Worm (Caenorhabditis elegans) whole organism, L3 larva: Measurements from ENCODE around the gene let-721.

Experiments
- fos-1 ChIP-seq: fragments of 150-350 bp; optimal IDR thresholded peaks from 2 replicates; lab custom pipeline; 2014; ENCODE audit warnings: missing biosample characterization, missing genetic modification characterization
- mdl-1 ChIP-seq: fragments of 150-350 bp; optimal IDR thresholded peaks from 2 replicates; lab custom pipeline; 2014; ENCODE audit warnings: missing biosample characterization, missing genetic modification characterization
- nfya-1 ChIP-seq: sonication (generic microtip); optimal IDR thresholded peaks from 2 replicates; lab custom pipeline; 2017; ENCODE audit warnings: missing genetic modification characterization, mild to moderate bottlenecking, missing compliant biosample characterization, antibody characterized with exemption, moderate library complexity; ENCODE audit not compliant: insufficient read depth
- nhr-11 ChIP-seq: fragments of 150-350 bp; optimal IDR thresholded peaks from 2 replicates; lab custom pipeline; 2014; ENCODE audit warnings: missing biosample characterization, missing genetic modification characterization
- nhr-237 ChIP-seq: fragments of 150-350 bp; optimal IDR thresholded peaks from 2 replicates; lab custom pipeline; 2014; ENCODE audit warnings: missing biosample characterization, missing genetic modification characterization
- nhr-76 ChIP-seq: fragments of 150-350 bp; sonication (generic microtip); optimal IDR thresholded peaks from 5 replicates; lab custom pipeline; 2014; ENCODE audit warnings: missing biosample characterization, missing genetic modification characterization
- nhr-77 ChIP-seq: fragments of 150-350 bp; optimal IDR thresholded peaks from 2 replicates; lab custom pipeline; 2014; ENCODE audit warnings: missing biosample characterization, missing genetic modification characterization
- pha-4 ChIP-seq: fragments of 150-350 bp; optimal IDR thresholded peaks from 2 replicates; lab custom pipeline; 2014; ENCODE audit warnings: missing biosample characterization, missing genetic modification reagents, missing genetic modification characterization
- unc-39 ChIP-seq: sonication (generic microtip); optimal IDR thresholded peaks from 4 replicates; lab custom pipeline; 2017; ENCODE audit warnings: missing biosample characterization, missing genetic modification characterization
- ztf-11 ChIP-seq: fragments of 150-350 bp; optimal IDR thresholded peaks from 2 replicates; lab custom pipeline; 2014; ENCODE audit warnings: missing biosample characterization, missing genetic modification characterization
- ztf-4 ChIP-seq: fragments of 150-350 bp; optimal IDR thresholded peaks from 2 replicates; lab custom pipeline; 2014; ENCODE audit warnings: missing biosample characterization, missing genetic modification characterization

DNA sequence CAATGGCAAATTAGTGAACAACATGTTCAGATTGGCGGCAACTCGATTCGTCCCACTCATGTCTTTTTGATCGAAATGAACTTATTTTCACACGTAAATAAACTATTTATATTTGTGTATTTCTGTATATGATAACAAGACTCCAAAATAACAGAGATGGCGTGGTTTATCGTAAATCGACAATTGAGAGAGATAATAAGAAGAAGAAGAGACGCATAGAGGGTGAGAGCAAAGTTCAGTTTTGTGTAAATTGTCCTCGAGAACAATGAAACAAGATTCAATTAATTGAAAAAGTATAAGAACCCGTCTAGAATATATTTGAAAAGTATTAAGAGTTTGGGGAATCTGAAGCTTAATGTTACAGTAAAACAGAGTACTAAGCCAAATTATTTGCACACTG is 35.3 kb downstream of the let-721 start:
- TF ChIP-seq ztf-4 (tag; lab: Kevin White, UChicago) (no peak), nhr-76 (no peak), fos-1 (no peak), pha-4 (tag; lab: Kevin White, UChicago) (no peak), nhr-237 (tag; lab: Kevin White, UChicago) (no peak), nhr-77 (tag; lab: Kevin White, UChicago) (no peak), nhr-11 (tag; lab: Kevin White, UChicago) (no peak), nfya-1 (tag; lab: Kevin White, UChicago) (no peak), ztf-11 (tag; lab: Kevin White, UChicago) (no peak), unc-39 (no peak), mdl-1 (tag; lab: Kevin White, UChicago) (no peak)
